Fruit fly (Drosophila melanogaster) whole organism, prepupa: Measurements from ENCODE around the gene CG4161.
A peak's percentile ranks its signal among the peaks of the same experiment; 100 is the strongest.

Experiments
- Blimp-1 ChIP-seq: fragments of 200-800 bp; sonication (Bioruptor generic); optimal IDR thresholded peaks from 3 replicates; lab custom pipeline; 2017; ENCODE audit warnings: missing biosample characterization, missing genetic modification characterization, mild to moderate bottlenecking, moderate library complexity, missing genetic modification reagents
- CG32006 ChIP-seq: fragments of 200-800 bp; sonication (Bioruptor generic); optimal IDR thresholded peaks from 3 replicates; lab custom pipeline; 2017; ENCODE audit warnings: missing biosample characterization, mild to moderate bottlenecking, missing genetic modification characterization
- CG34406 ChIP-seq: fragments of 200-800 bp; sonication (Bioruptor generic); optimal IDR thresholded peaks from 3 replicates; lab custom pipeline; 2016; ENCODE audit warnings: missing biosample characterization, missing genetic modification characterization
- CG8632 ChIP-seq: fragments of 200-800 bp; sonication (Bioruptor generic); optimal IDR thresholded peaks from 3 replicates; lab custom pipeline; 2016; ENCODE audit warnings: missing biosample characterization, missing genetic modification characterization
- Eip78C ChIP-seq: fragments of 200-800 bp; sonication (Bioruptor generic); peaks from one replicate; lab custom pipeline; 2016; ENCODE audit warnings: missing biosample characterization, missing genetic modification characterization
- Hr39 ChIP-seq: fragments of 200-800 bp; sonication (Bioruptor generic); optimal IDR thresholded peaks from 2 replicates; lab custom pipeline; 2016; ENCODE audit warnings: missing biosample characterization, missing genetic modification characterization
- Hr4 ChIP-seq: fragments of 200-800 bp; sonication (Bioruptor generic); optimal IDR thresholded peaks from 3 replicates; lab custom pipeline; 2016; ENCODE audit warnings: missing biosample characterization, missing genetic modification characterization
- lz ChIP-seq: fragments of 200-800 bp; sonication (Bioruptor generic); optimal IDR thresholded peaks from 3 replicates; lab custom pipeline; 2016; ENCODE audit warnings: missing biosample characterization, missing genetic modification characterization

DNA sequence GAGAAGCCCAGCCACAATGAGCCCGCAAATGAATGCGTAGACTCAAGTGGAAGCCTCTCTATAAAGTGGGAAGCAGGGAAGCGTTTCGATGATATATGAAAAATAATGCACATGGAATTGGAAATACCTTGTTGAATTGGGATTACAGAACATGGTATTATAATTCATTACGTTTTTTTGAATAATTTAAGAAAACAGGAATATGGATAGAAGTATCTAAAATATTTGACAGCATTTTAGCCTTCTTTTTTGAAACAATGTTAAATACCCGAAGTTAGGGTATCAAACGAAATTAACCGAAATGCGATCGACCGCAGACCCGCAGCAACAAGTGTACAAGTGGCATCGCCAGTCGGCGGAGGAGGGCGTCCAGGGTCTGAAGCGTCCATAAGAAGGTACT lies 47.0 kb upstream of the CG4161 start:
- TF ChIP-seq Eip78C (peak; percentile 95), Hr4 (GFP tag; lab: Kevin White, UChicago) (no peak), Hr39 (peak; percentile 77), CG32006 (GFP tag; lab: Kevin White, UChicago) (no peak), lz (peak; percentile 80), Blimp-1 (GFP tag; lab: Kevin White, UChicago) (peak; percentile 21), CG34406 (GFP tag; lab: Kevin White, UChicago) (peak; percentile 62), CG8632 (peak; percentile 33)
